Worm (Caenorhabditis elegans): Measurements from ENCODE around the gene spl-1.

The spl-1 gene

ce11 chrIV:419674-420073, 36.7 kb upstream of the spl-1 start, which contains the start of gene eri-1:
eri-1 (minus strand) TSS chrIV:419958.
- TF ChIP-seq tra-4 (tag; optimal IDR thresholded peaks at IDR 0.05) = no peak
- TF ChIP-seq scrt-1 (GFP tag; IDR thresholded peaks at IDR 0.05) = no peak
- no peak for TF ChIP-seq ets-7 (tag; optimal IDR thresholded peaks at IDR 0.05)
- no peak for TF ChIP-seq F13C5.2 (tag; optimal IDR thresholded peaks at IDR 0.05)
- TF ChIP-seq ceh-13 (GFP tag; optimal IDR thresholded peaks at IDR 0.05) = no peak
- TF ChIP-seq hmbx-1 (tag; optimal IDR thresholded peaks at IDR 0.05) = no peak
- no peak for TF ChIP-seq hmg-4 (GFP tag; optimal IDR thresholded peaks at IDR 0.05)
- TF ChIP-seq flt-1 (GFP tag; IDR thresholded peaks at IDR 0.05) = no peak
- no peak for TF ChIP-seq pes-1 (GFP tag; IDR thresholded peaks at IDR 0.05)
- no peak for TF ChIP-seq hnd-1 (tag; optimal IDR thresholded peaks at IDR 0.05)
- no peak for TF ChIP-seq ama-1 (optimal IDR thresholded peaks at IDR 0.05)

DNA sequence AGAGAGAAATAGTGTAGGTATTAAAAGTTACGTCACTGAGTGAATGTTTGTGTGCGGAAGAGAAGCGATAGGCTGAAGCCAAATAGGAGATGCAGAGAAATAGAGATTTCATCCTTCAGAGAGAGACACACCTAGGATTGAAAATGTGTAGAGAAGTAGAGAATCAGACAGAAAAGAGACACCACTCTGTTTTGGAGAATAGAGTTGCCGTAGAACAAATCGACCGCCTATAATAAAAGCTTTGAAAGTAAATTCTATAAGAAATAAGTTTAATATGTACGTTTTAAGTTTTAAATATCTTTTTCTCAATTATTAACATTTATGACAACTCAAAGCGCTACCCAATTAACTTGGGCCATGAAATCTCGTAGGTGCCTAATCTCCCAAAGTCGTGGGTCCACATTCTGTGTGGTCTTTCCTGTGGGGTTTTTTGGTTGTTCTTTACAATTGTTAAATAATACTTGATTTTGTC, 27.5 kb upstream of the spl-1 start, which contains the start of gene T07A9.12:
Gene T07A9.12 (plus strand): TSS at position 448 of the 472 bp plus-strand sequence.
- TF ChIP-seq flt-1 (GFP tag; IDR thresholded peaks at IDR 0.05) = no peak; the same call in 1 of the 2 replicates
- TF ChIP-seq tra-4 (tag; optimal IDR thresholded peaks at IDR 0.05) = no peak
- no peak for TF ChIP-seq sea-1 (GFP tag; conservative IDR thresholded peaks at IDR 0.05)
- peak; percentile 12 for TF ChIP-seq ets-7 (tag; optimal IDR thresholded peaks at IDR 0.05)
- no peak for TF ChIP-seq scrt-1 (GFP tag; IDR thresholded peaks at IDR 0.05)

- TF ChIP-seq hmbx-1 (tag; optimal IDR thresholded peaks at IDR 0.05) (no peak), ceh-36 (tag; optimal IDR thresholded peaks at IDR 0.05) (peak; percentile 66)
These were observed 26.9 kb upstream of the spl-1 start, which contains the start of gene kgb-1 for ce11 chrIV:409935-410334. kgb-1 (minus strand) TSS chrIV:410035.

DNA sequence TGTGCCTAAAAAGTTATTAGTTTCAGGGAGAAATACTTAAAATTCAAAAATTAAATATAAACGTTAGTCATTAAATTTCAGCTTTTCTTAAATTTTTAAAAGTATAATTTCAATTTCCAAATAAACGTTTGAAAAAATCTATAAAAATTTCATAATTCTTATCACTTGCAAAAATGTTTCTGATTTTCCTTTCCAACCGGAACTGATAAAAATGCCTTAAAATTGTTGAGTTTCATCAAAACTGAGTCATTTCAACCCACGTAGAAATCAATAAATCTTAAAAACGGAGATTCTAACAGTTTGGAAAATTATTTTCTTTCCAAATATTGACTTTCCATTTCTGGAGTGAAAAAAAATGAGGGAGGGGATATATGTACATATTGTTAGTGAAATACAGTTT, 25.9 kb upstream of the spl-1 start:
- TF ChIP-seq tbx-11 (GFP tag; IDR thresholded peaks at IDR 0.05) (no peak), ceh-13 (GFP tag; optimal IDR thresholded peaks at IDR 0.05) (no peak), scrt-1 (GFP tag; IDR thresholded peaks at IDR 0.05) (no peak), F13C5.2 (tag; optimal IDR thresholded peaks at IDR 0.05) (no peak), ets-7 (tag; optimal IDR thresholded peaks at IDR 0.05) (no peak), ceh-36 (tag; optimal IDR thresholded peaks at IDR 0.05) (no peak), aly-1 (tag; optimal IDR thresholded peaks at IDR 0.05) (no peak), tbx-37 (GFP tag; conservative IDR thresholded peaks at IDR 0.05) (no peak), tra-4 (tag; optimal IDR thresholded peaks at IDR 0.05) (no peak), pes-1 (GFP tag; IDR thresholded peaks at IDR 0.05) (no peak), sea-1 (GFP tag; conservative IDR thresholded peaks at IDR 0.05) (no peak), B0310.2 (tag; optimal IDR thresholded peaks at IDR 0.05) (no peak)

ce11 chrIV:401395-401794, 18.4 kb upstream of the spl-1 start, which contains the start of gene gpa-4:
gpa-4 (plus strand) TSS chrIV:401695.
- TF ChIP-seq ceh-36 (tag; optimal IDR thresholded peaks at IDR 0.05) = no peak
- no peak for TF ChIP-seq tra-4 (tag; optimal IDR thresholded peaks at IDR 0.05)
- no peak for TF ChIP-seq sea-1 (GFP tag; conservative IDR thresholded peaks at IDR 0.05)
- no peak for TF ChIP-seq hnd-1 (tag; optimal IDR thresholded peaks at IDR 0.05)
- no peak for TF ChIP-seq hmg-4 (GFP tag; optimal IDR thresholded peaks at IDR 0.05)
- TF ChIP-seq ceh-13 (GFP tag; optimal IDR thresholded peaks at IDR 0.05) = no peak
- TF ChIP-seq tbx-37 (GFP tag; conservative IDR thresholded peaks at IDR 0.05) = no peak
- no peak for TF ChIP-seq flt-1 (GFP tag; IDR thresholded peaks at IDR 0.05)

DNA sequence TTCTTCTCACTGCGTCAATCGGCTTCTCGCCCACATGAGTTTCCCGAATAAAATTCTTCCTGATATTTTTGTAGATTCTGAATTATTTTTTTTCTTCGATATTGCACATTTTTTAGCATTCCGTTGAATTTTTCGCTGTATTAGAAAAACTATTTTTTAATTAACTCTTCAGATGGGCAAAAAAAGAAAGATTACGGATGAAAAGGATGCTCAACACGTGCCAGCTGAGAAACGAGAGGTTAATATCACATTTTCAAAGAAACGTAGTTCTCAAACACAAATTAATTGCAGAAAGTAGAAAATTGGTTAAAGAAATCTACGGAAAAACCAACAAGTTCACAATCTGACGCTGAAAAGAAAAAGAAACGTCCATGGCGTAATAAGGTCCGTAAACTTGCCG, 13.4 kb upstream of the spl-1 start, which contains the start of gene rrp-8:
Gene rrp-8 (plus strand): TSS at position 173 of the 400 bp plus-strand sequence.
- TF ChIP-seq scrt-1 (GFP tag; IDR thresholded peaks at IDR 0.05) = no peak
- TF ChIP-seq ets-7 (tag; optimal IDR thresholded peaks at IDR 0.05) = no peak
- no peak for TF ChIP-seq flt-1 (GFP tag; IDR thresholded peaks at IDR 0.05)
- TF ChIP-seq ama-1 (optimal IDR thresholded peaks at IDR 0.05) = no peak
- TF ChIP-seq tra-4 (tag; optimal IDR thresholded peaks at IDR 0.05) = no peak
- no peak for TF ChIP-seq hmg-4 (GFP tag; optimal IDR thresholded peaks at IDR 0.05)
- TF ChIP-seq tbx-37 (GFP tag; conservative IDR thresholded peaks at IDR 0.05) = no peak
- TF ChIP-seq pes-1 (GFP tag; IDR thresholded peaks at IDR 0.05) = no peak
- no peak for TF ChIP-seq B0310.2 (tag; optimal IDR thresholded peaks at IDR 0.05)
- TF ChIP-seq ceh-36 (tag; optimal IDR thresholded peaks at IDR 0.05) = no peak
- TF ChIP-seq sea-1 (GFP tag; conservative IDR thresholded peaks at IDR 0.05) = no peak
- no peak for TF ChIP-seq hnd-1 (tag; optimal IDR thresholded peaks at IDR 0.05)
- TF ChIP-seq hmbx-1 (tag; optimal IDR thresholded peaks at IDR 0.05) = no peak
- no peak for TF ChIP-seq tbx-11 (GFP tag; IDR thresholded peaks at IDR 0.05)
- TF ChIP-seq ceh-13 (GFP tag; optimal IDR thresholded peaks at IDR 0.05) = no peak
- no peak for TF ChIP-seq aly-1 (tag; optimal IDR thresholded peaks at IDR 0.05)
- TF ChIP-seq F13C5.2 (tag; optimal IDR thresholded peaks at IDR 0.05) = no peak

DNA sequence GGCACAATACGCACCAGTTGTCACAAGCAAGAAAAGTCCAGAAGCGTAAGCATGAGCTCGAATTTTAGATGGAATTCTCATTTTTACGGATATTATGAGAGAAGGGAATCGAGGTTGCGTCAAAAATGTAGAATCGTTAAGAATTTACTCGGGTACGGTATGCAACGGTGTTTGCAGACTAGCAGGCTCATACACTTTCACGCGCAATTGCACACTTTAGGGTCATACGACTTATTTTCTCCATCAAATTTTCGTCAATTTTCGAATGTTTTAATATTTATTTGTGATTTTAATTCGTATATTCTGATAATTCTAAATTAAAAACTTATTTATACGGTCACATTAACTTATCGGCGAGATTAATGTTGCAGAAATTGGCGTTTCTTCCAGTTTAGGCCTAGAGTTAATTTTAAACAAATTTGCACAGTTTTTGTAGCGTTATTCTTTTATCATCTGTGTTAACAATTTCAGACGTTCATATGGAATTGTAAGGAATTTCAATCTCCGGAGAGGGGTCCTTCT, 10.5 kb upstream of the spl-1 start, which contains the start of the genes T07A9.15 and nog-1:
Gene T07A9.15 (minus strand): TSS at position 138 of the 522 bp plus-strand sequence.
Gene nog-1 (plus strand): TSS at position 472 of the 522 bp plus-strand sequence.
- TF ChIP-seq tbx-37 (GFP tag; conservative IDR thresholded peaks at IDR 0.05) = 0 out of 2 replicates have a peak, but pooled peaks have one; percentile 30
- TF ChIP-seq ceh-36 (tag; optimal IDR thresholded peaks at IDR 0.05) = no peak
- TF ChIP-seq tra-4 (tag; optimal IDR thresholded peaks at IDR 0.05) = no peak
- no peak for TF ChIP-seq hmbx-1 (tag; optimal IDR thresholded peaks at IDR 0.05)
- no peak for TF ChIP-seq hmg-4 (GFP tag; optimal IDR thresholded peaks at IDR 0.05)
- no peak for TF ChIP-seq ama-1 (optimal IDR thresholded peaks at IDR 0.05)
- TF ChIP-seq B0310.2 (tag; optimal IDR thresholded peaks at IDR 0.05) = no peak
- TF ChIP-seq F13C5.2 (tag; optimal IDR thresholded peaks at IDR 0.05) = no peak
- no peak for TF ChIP-seq flt-1 (GFP tag; IDR thresholded peaks at IDR 0.05)
- TF ChIP-seq aly-1 (tag; optimal IDR thresholded peaks at IDR 0.05) = no peak
- TF ChIP-seq ets-7 (tag; optimal IDR thresholded peaks at IDR 0.05) = no peak
- TF ChIP-seq pes-1 (GFP tag; IDR thresholded peaks at IDR 0.05) = peak; percentile 52; the same call in 1 of the 2 replicates
- TF ChIP-seq hnd-1 (tag; optimal IDR thresholded peaks at IDR 0.05) = no peak

ce11 chrIV:390279-390678, 7.3 kb upstream of the spl-1 start, which contains the start of the genes ears-2 and uncp-18:
ears-2 (minus strand) TSS chrIV:390468.
uncp-18 (plus strand) TSS chrIV:390560.
- TF ChIP-seq tra-4 (tag; optimal IDR thresholded peaks at IDR 0.05) (peak; percentile 92), B0310.2 (tag; optimal IDR thresholded peaks at IDR 0.05) (peak; percentile 92), tbx-11 (GFP tag; IDR thresholded peaks at IDR 0.05) (peak; percentile 95), hmg-4 (GFP tag; optimal IDR thresholded peaks at IDR 0.05) (peak; percentile 99), aly-1 (tag; optimal IDR thresholded peaks at IDR 0.05) (peak; percentile 88), tbx-37 (GFP tag; conservative IDR thresholded peaks at IDR 0.05) (peak; percentile 97), F13C5.2 (tag; optimal IDR thresholded peaks at IDR 0.05) (peak; percentile 99), ama-1 (optimal IDR thresholded peaks at IDR 0.05) (no peak), flt-1 (GFP tag; IDR thresholded peaks at IDR 0.05) (peak; percentile 88), hmbx-1 (tag; optimal IDR thresholded peaks at IDR 0.05) (peak; percentile 91), pes-1 (GFP tag; IDR thresholded peaks at IDR 0.05) (peak; percentile 97), scrt-1 (GFP tag; IDR thresholded peaks at IDR 0.05) (peak; percentile 94), ceh-36 (tag; optimal IDR thresholded peaks at IDR 0.05) (peak; percentile 95), ets-7 (tag; optimal IDR thresholded peaks at IDR 0.05) (peak; percentile 85), hnd-1 (tag; optimal IDR thresholded peaks at IDR 0.05) (peak; percentile 95), ceh-13 (GFP tag; optimal IDR thresholded peaks at IDR 0.05) (peak; percentile 97), sea-1 (GFP tag; conservative IDR thresholded peaks at IDR 0.05) (peak; percentile 99)

All from whole organism, early embryonic.